Fruit fly (Drosophila melanogaster) whole organism, embryonic: Measurements from ENCODE around the gene CG32564.

Experiments
- Bgb ChIP-seq: fragments of 200-800 bp; sonication (Bioruptor generic); IDR thresholded peaks from 2 replicates; pipeline ENCODE4 v1.3.6; 2022; ENCODE audit warnings: missing biosample characterization, missing genetic modification characterization; ENCODE audit not compliant: partially characterized antibody
- CG11085 ChIP-seq: fragments of 200-800 bp; sonication (Bioruptor generic); IDR thresholded peaks from 2 replicates; pipeline ENCODE4 v1.3.6; 2022; ENCODE audit warnings: missing biosample characterization, missing genetic modification characterization
- CG11504 ChIP-seq: fragments of 200-800 bp; sonication (Bioruptor generic); optimal IDR thresholded peaks from 3 replicates; lab custom pipeline; 2019; ENCODE audit warnings: missing biosample characterization, mild to moderate bottlenecking, missing genetic modification characterization, moderate library complexity
- CG11696 ChIP-seq: fragments of 200-800 bp; sonication (Bioruptor generic); IDR thresholded peaks from 2 replicates; pipeline ENCODE4 v1.3.6; 2022; ENCODE audit warnings: missing biosample characterization, missing genetic modification characterization
- CG13287 ChIP-seq: fragments of 200-800 bp; sonication (Bioruptor generic); IDR thresholded peaks from 2 replicates; pipeline ENCODE4 v1.3.6; 2022; ENCODE audit warnings: missing biosample characterization, missing genetic modification characterization; ENCODE audit not compliant: partially characterized antibody
- CG13296 ChIP-seq: fragments of 200-800 bp; sonication (Bioruptor generic); optimal IDR thresholded peaks from 3 replicates; lab custom pipeline; 2018; ENCODE audit warnings: missing biosample characterization, mild to moderate bottlenecking, missing genetic modification characterization
- CG17361 ChIP-seq: fragments of 200-800 bp; sonication (Bioruptor generic); IDR thresholded peaks from 3 replicates; pipeline ENCODE4 v1.3.6; 2022; ENCODE audit warnings: missing biosample characterization, missing genetic modification characterization
- CG17385 ChIP-seq: fragments of 200-800 bp; sonication (Bioruptor generic); optimal IDR thresholded peaks from 3 replicates; lab custom pipeline; 2018; ENCODE audit warnings: missing biosample characterization, mild to moderate bottlenecking, missing genetic modification characterization
- CG32532 ChIP-seq: fragments of 200-800 bp; sonication (Bioruptor generic); IDR thresholded peaks from 2 replicates; pipeline ENCODE4 v1.3.6; 2022; ENCODE audit warnings: missing biosample characterization, missing genetic modification characterization
- CG4360 ChIP-seq: fragments of 200-800 bp; sonication (Bioruptor generic); IDR thresholded peaks from 2 replicates; pipeline ENCODE4 v1.3.6; 2022; ENCODE audit warnings: missing biosample characterization, missing genetic modification characterization
- CG6689 ChIP-seq: fragments of 200-800 bp; sonication (Bioruptor generic); IDR thresholded peaks from 2 replicates; pipeline ENCODE4 v1.3.6; 2022; ENCODE audit warnings: missing biosample characterization, missing genetic modification characterization
- CG7786 ChIP-seq: fragments of 200-800 bp; sonication (Bioruptor generic); optimal IDR thresholded peaks from 2 replicates; lab custom pipeline; 2016; ENCODE audit warnings: missing biosample characterization, missing genetic modification characterization
- CG8359 ChIP-seq: fragments of 200-800 bp; sonication (Bioruptor generic); optimal IDR thresholded peaks from 2 replicates; lab custom pipeline; 2017; ENCODE audit warnings: missing biosample characterization, mild to moderate bottlenecking, missing genetic modification characterization, borderline replicate concordance
- CG8388 ChIP-seq: fragments of 200-800 bp; sonication (Bioruptor generic); optimal IDR thresholded peaks from 2 replicates; lab custom pipeline; 2019; ENCODE audit warnings: missing biosample characterization, mild to moderate bottlenecking, missing genetic modification characterization, moderate library complexity
- CG9817 ChIP-seq: fragments of 200-800 bp; sonication (Bioruptor generic); optimal IDR thresholded peaks from 2 replicates; lab custom pipeline; 2018; ENCODE audit warnings: missing biosample characterization, mild to moderate bottlenecking, missing genetic modification characterization, moderate library complexity
- CTCF ChIP-seq: fragments of 200-800 bp; sonication (Bioruptor generic); optimal IDR thresholded peaks from 2 replicates; lab custom pipeline; 2017; ENCODE audit warnings: missing biosample characterization, mild to moderate bottlenecking, missing genetic modification characterization, moderate library complexity
- Chrac-16 ChIP-seq: fragments of 200-800 bp; sonication (Bioruptor generic); optimal IDR thresholded peaks from 3 replicates; lab custom pipeline; 2016; ENCODE audit warnings: missing biosample characterization, missing genetic modification characterization
- Eip74EF ChIP-seq, 2 experiments: fragments of 200-800 bp in 1 of 2; fragments of >200 bp in 1 of 2; sonication (Bioruptor generic) in 1 of 2; optimal IDR thresholded peaks; 2 replicates each; lab custom pipeline; 2017 to 2019; ENCODE audit warnings: missing biosample characterization in 2 of 2, missing genetic modification characterization in 2 of 2, mild to moderate bottlenecking in 1 of 2, moderate library complexity in 1 of 2
- Fer3 ChIP-seq: fragments of 200-800 bp; sonication (Bioruptor generic); optimal IDR thresholded peaks from 2 replicates; lab custom pipeline; 2018; ENCODE audit warnings: missing biosample characterization, mild to moderate bottlenecking, missing genetic modification characterization, moderate library complexity
- H2.0 ChIP-seq: fragments of 200-800 bp; sonication (Bioruptor generic); IDR thresholded peaks from 2 replicates; pipeline ENCODE4 v1.3.6; 2022; ENCODE audit warnings: missing biosample characterization, missing genetic modification characterization
- HLH3B ChIP-seq: fragments of 200-800 bp; sonication (Bioruptor generic); IDR thresholded peaks from 2 replicates; pipeline ENCODE4 v1.3.6; 2022; ENCODE audit warnings: missing biosample characterization, missing genetic modification characterization
- Hand ChIP-seq: fragments of 200-800 bp; sonication (Bioruptor generic); optimal IDR thresholded peaks from 2 replicates; lab custom pipeline; 2017; ENCODE audit warnings: mild to moderate bottlenecking, missing biosample characterization, missing genetic modification reagents, missing genetic modification characterization
- Ravus ChIP-seq: fragments of 200-800 bp; sonication (Bioruptor generic); IDR thresholded peaks from 2 replicates; pipeline ENCODE4 v1.3.6; 2022; ENCODE audit warnings: missing biosample characterization, missing genetic modification characterization
- al ChIP-seq: fragments of 200-800 bp; sonication (Bioruptor generic); IDR thresholded peaks from 2 replicates; pipeline ENCODE4 v1.3.6; 2022; ENCODE audit warnings: missing biosample characterization, missing genetic modification characterization
- ap ChIP-seq: fragments of 200-800 bp; sonication (Bioruptor generic); IDR thresholded peaks from 2 replicates; pipeline ENCODE4 v1.3.6; 2022; ENCODE audit warnings: missing biosample characterization, missing genetic modification characterization
- ase ChIP-seq: fragments of 200-800 bp; sonication (Bioruptor generic); IDR thresholded peaks from 3 replicates; pipeline ENCODE4 v1.3.6; 2022; ENCODE audit warnings: missing biosample characterization, missing genetic modification characterization
- bigmax ChIP-seq: fragments of 200-800 bp; sonication (Bioruptor generic); optimal IDR thresholded peaks from 2 replicates; lab custom pipeline; 2018; ENCODE audit warnings: missing biosample characterization, mild to moderate bottlenecking, missing genetic modification characterization
- cato ChIP-seq: fragments of 200-800 bp; sonication (Bioruptor generic); optimal IDR thresholded peaks from 2 replicates; lab custom pipeline; 2016; ENCODE audit warnings: missing biosample characterization, missing genetic modification characterization, borderline replicate concordance
- chinmo ChIP-seq: fragments of 200-800 bp; sonication (Bioruptor generic); IDR thresholded peaks from 4 replicates; pipeline ENCODE4 v1.3.6; 2022; ENCODE audit warnings: missing biosample characterization, missing genetic modification characterization; ENCODE audit not compliant: partially characterized antibody
- crol ChIP-seq: fragments of 200-800 bp; sonication (Bioruptor generic); IDR thresholded peaks from 2 replicates; pipeline ENCODE4 v1.3.6; 2022; ENCODE audit warnings: missing biosample characterization, missing genetic modification characterization
- dmrt99B ChIP-seq: fragments of 200-800 bp; sonication (Bioruptor generic); optimal IDR thresholded peaks from 2 replicates; lab custom pipeline; 2018; ENCODE audit warnings: missing biosample characterization, mild to moderate bottlenecking, missing genetic modification characterization, moderate library complexity
- grn ChIP-seq: fragments of 200-800 bp; sonication (Bioruptor generic); optimal IDR thresholded peaks from 3 replicates; lab custom pipeline; 2017; ENCODE audit warnings: missing biosample characterization, missing genetic modification characterization
- jigr1 ChIP-seq: fragments of 200-800 bp; sonication (Bioruptor generic); IDR thresholded peaks from 3 replicates; pipeline ENCODE4 v1.3.6; 2022; ENCODE audit warnings: missing biosample characterization, missing genetic modification characterization
- jumu ChIP-seq: fragments of 200-800 bp; sonication (Bioruptor generic); optimal IDR thresholded peaks from 3 replicates; lab custom pipeline; 2016; ENCODE audit warnings: missing biosample characterization, missing genetic modification characterization
- lab ChIP-seq: fragments of 200-800 bp; sonication (Bioruptor generic); optimal IDR thresholded peaks from 3 replicates; lab custom pipeline; 2017; ENCODE audit warnings: missing biosample characterization, missing genetic modification characterization, mild to moderate bottlenecking, moderate library complexity, missing genetic modification reagents
- lbe ChIP-seq: fragments of 200-800 bp; sonication (Bioruptor generic); optimal IDR thresholded peaks from 2 replicates; lab custom pipeline; 2016; ENCODE audit warnings: missing biosample characterization, mild to moderate bottlenecking, missing genetic modification characterization
- peb ChIP-seq: fragments of 200-800 bp; sonication (Bioruptor generic); IDR thresholded peaks from 2 replicates; pipeline ENCODE4 v1.3.6; 2022; ENCODE audit warnings: missing biosample characterization, missing genetic modification characterization
- prd ChIP-seq, 3 experiments: fragments of >200 bp in 2 of 3; fragments of 200-800 bp in 1 of 3; sonication (Bioruptor generic) in 1 of 3; optimal IDR thresholded peaks in 2 of 3; IDR thresholded peaks in 1 of 3; 2 replicates in 2 of 3; 3 replicates in 1 of 3; pipeline versions ENCODE4 v1.3.6 to Lab custom; 2017 to 2022; ENCODE audit warnings: missing biosample characterization in 1 of 3, missing genetic modification characterization in 1 of 3
- pzg ChIP-seq: fragments of 200-800 bp; sonication (Bioruptor generic); optimal IDR thresholded peaks from 3 replicates; lab custom pipeline; 2018; ENCODE audit warnings: missing biosample characterization, mild to moderate bottlenecking, missing genetic modification characterization, moderate library complexity
- scrt ChIP-seq: fragments of 200-800 bp; sonication (Bioruptor generic); optimal IDR thresholded peaks from 2 replicates; lab custom pipeline; 2018; ENCODE audit warnings: missing biosample characterization, mild to moderate bottlenecking, missing genetic modification characterization, moderate library complexity
- sens-2 ChIP-seq: fragments of 200-800 bp; sonication (Bioruptor generic); IDR thresholded peaks from 2 replicates; pipeline ENCODE4 v1.3.6; 2022; ENCODE audit warnings: missing biosample characterization, missing genetic modification characterization
- seq ChIP-seq: fragments of 200-800 bp; sonication (Bioruptor generic); IDR thresholded peaks from 2 replicates; pipeline ENCODE4 v1.3.6; 2022; ENCODE audit warnings: missing biosample characterization, missing genetic modification characterization
- slou ChIP-seq: fragments of 200-800 bp; sonication (Bioruptor generic); optimal IDR thresholded peaks from 3 replicates; lab custom pipeline; 2016; ENCODE audit warnings: missing biosample characterization, missing genetic modification characterization
- stc ChIP-seq: fragments of 200-800 bp; sonication (Bioruptor generic); IDR thresholded peaks from 2 replicates; pipeline ENCODE4 v1.3.6; 2022; ENCODE audit warnings: missing biosample characterization, missing genetic modification characterization
- stwl ChIP-seq: fragments of 200-800 bp; sonication (Bioruptor generic); optimal IDR thresholded peaks from 3 replicates; lab custom pipeline; 2018; ENCODE audit warnings: missing biosample characterization, mild to moderate bottlenecking, missing genetic modification characterization, moderate library complexity
- tgo ChIP-seq: fragments of 200-800 bp; sonication (Bioruptor generic); IDR thresholded peaks from 3 replicates; pipeline ENCODE4 v1.3.6; 2022; ENCODE audit warnings: missing biosample characterization, missing genetic modification characterization
- ttk ChIP-seq: fragments of 200-800 bp; sonication (Bioruptor generic); IDR thresholded peaks from 2 replicates; pipeline ENCODE4 v2.1.2; 2022; ENCODE audit warnings: missing biosample characterization, missing genetic modification characterization
- vvl ChIP-seq: fragments of 200-800 bp; sonication (Bioruptor generic); IDR thresholded peaks from 2 replicates; pipeline ENCODE4 v1.3.6; 2022; ENCODE audit warnings: missing biosample characterization, missing genetic modification characterization

CG32564 gene

DNA sequence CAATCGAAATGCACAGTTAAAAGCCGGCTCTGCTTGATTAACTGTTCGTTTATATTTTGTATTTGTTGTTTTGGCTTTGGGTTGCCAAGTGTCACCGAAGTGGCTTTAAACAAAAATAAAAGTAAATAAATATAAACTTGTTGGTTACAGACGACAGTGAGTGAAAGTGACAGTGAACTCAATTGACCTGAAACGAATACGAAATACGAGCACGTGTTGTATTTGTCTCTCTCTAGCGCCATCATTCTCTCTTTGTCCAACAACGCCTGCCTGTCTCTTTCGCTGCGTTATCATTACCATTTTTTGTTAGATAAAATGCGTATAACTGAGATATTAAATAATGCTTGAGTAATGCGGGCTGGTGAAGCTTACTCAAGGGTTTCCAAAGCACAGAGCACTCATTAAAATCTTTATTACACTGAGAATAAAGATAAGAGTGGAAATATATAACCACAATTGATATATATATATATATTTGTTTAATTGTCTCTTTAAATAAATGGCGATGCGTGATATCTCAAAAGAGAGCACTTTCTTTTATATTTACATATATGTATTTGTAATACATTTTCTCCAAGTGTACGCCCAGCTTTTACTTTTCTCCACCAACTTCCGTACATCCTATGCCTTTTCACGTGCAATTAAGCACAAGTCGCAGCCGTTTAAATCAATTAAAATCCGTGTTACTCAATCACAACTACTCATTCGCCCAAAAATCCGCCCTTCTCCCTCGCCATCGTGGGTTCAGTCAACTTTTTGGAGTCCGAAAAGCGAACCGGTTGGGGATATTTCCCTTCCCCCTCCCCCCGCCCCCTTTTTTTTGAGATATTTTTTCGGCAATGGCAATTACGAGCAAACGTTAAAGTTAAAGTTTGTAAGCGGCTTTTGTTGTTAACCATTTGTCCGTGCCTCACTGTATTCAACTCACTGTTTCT lies 24.7 kb upstream of the CG32564 start (continued):
- TF ChIP-seq chinmo = 0 out of 4 replicates have a peak, but pooled peaks have one; percentile 27
- no peak for TF ChIP-seq CG7786 (GFP tag; lab: Kevin White, UChicago)
- no peak for TF ChIP-seq al (GFP tag; lab: Robert Waterston, UW)
- TF ChIP-seq CG13296 (GFP tag; lab: Kevin White, UChicago) = no peak
- no peak for TF ChIP-seq Ravus (GFP tag; lab: Robert Waterston, UW)
- TF ChIP-seq slou (GFP tag; lab: Kevin White, UChicago) = no peak
- no peak for TF ChIP-seq CTCF (GFP tag; lab: Kevin White, UChicago)
- TF ChIP-seq sens-2 (GFP tag; lab: Robert Waterston, UW) = no peak
- TF ChIP-seq Fer3 = peak; percentile 23
- TF ChIP-seq CG13287 (GFP tag; lab: Robert Waterston, UW) = no peak
- no peak for TF ChIP-seq seq (GFP tag; lab: Robert Waterston, UW)
- TF ChIP-seq ttk = 0 out of 2 replicates have a peak, but pooled peaks have one; percentile 28
- TF ChIP-seq CG9817 (tag; lab: Kevin White, UChicago) = no peak
- no peak for TF ChIP-seq stc (GFP tag; lab: Robert Waterston, UW)
- no peak for TF ChIP-seq CG4360 (GFP tag; lab: Robert Waterston, UW)
- TF ChIP-seq Bgb (GFP tag; lab: Robert Waterston, UW) = no peak
- no peak for TF ChIP-seq ase
- TF ChIP-seq CG11085 (GFP tag; lab: Robert Waterston, UW) = no peak
- TF ChIP-seq CG17385 (GFP tag; lab: Kevin White, UChicago) = peak; percentile 3
- no peak for TF ChIP-seq stwl (tag; lab: Kevin White, UChicago)
- TF ChIP-seq dmrt99B (tag; lab: Kevin White, UChicago) = peak; percentile 47
- TF ChIP-seq HLH3B (GFP tag; lab: Robert Waterston, UW) = peak; percentile 40; the same call in 1 of the 2 replicates
- TF ChIP-seq CG6689 (GFP tag; lab: Robert Waterston, UW) = no peak
- no peak for TF ChIP-seq peb (GFP tag; lab: Robert Waterston, UW)
- TF ChIP-seq jumu (GFP tag; lab: Kevin White, UChicago) = no peak
- TF ChIP-seq vvl (GFP tag; lab: Robert Waterston, UW) = peak; percentile 63
- TF ChIP-seq bigmax (GFP tag; lab: Kevin White, UChicago) = no peak
- TF ChIP-seq CG11504 (tag; lab: Kevin White, UChicago) = peak; percentile 61
- TF ChIP-seq prd (optimal IDR thresholded peaks at IDR 0.05; lab: Kevin White, UChicago) = no peak
- peak; percentile 21; the same call in 1 of the 3 replicates for TF ChIP-seq prd (GFP tag; IDR thresholded peaks at IDR 0.05; lab: Robert Waterston, UW)
- no peak for TF ChIP-seq scrt (GFP tag; lab: Kevin White, UChicago)
- no peak for TF ChIP-seq grn
- TF ChIP-seq crol (GFP tag; lab: Robert Waterston, UW) = peak; percentile 51; the same call in 1 of the 2 replicates
- no peak for TF ChIP-seq jigr1 (GFP tag; lab: Robert Waterston, UW)
- TF ChIP-seq lbe = no peak
- TF ChIP-seq tgo (GFP tag; lab: Robert Waterston, UW) = peak; percentile 14; the same call in 1 of the 3 replicates
- no peak for TF ChIP-seq Hand (GFP tag; lab: Kevin White, UChicago)
- peak; percentile 22 for TF ChIP-seq CG8388 (GFP tag; lab: Kevin White, UChicago)
- TF ChIP-seq H2.0 (GFP tag; lab: Robert Waterston, UW) = no peak
- peak; percentile 55 for TF ChIP-seq lab (GFP tag; lab: Kevin White, UChicago)
- TF ChIP-seq Chrac-16 (GFP tag; lab: Kevin White, UChicago) = no peak
- peak; percentile 61; the same call in 2 of the 3 replicates for TF ChIP-seq CG17361 (GFP tag; lab: Robert Waterston, UW)
- TF ChIP-seq CG11696 (GFP tag; lab: Robert Waterston, UW) = no peak
- no peak for TF ChIP-seq Eip74EF (GFP tag; optimal IDR thresholded peaks at IDR 0.05; lab: Kevin White, UChicago)
- TF ChIP-seq ap (GFP tag; lab: Robert Waterston, UW) = no peak
- TF ChIP-seq CG8359 = no peak
- no peak for TF ChIP-seq pzg (GFP tag; lab: Kevin White, UChicago)
- TF ChIP-seq cato (GFP tag; lab: Kevin White, UChicago) = no peak
- peak; percentile 36; the same call in 1 of the 2 replicates for TF ChIP-seq CG32532 (GFP tag; lab: Robert Waterston, UW)
